Fruit fly (Drosophila melanogaster): ENCODE measurements around the gene CG18814.

Gene CG18814

DNA sequence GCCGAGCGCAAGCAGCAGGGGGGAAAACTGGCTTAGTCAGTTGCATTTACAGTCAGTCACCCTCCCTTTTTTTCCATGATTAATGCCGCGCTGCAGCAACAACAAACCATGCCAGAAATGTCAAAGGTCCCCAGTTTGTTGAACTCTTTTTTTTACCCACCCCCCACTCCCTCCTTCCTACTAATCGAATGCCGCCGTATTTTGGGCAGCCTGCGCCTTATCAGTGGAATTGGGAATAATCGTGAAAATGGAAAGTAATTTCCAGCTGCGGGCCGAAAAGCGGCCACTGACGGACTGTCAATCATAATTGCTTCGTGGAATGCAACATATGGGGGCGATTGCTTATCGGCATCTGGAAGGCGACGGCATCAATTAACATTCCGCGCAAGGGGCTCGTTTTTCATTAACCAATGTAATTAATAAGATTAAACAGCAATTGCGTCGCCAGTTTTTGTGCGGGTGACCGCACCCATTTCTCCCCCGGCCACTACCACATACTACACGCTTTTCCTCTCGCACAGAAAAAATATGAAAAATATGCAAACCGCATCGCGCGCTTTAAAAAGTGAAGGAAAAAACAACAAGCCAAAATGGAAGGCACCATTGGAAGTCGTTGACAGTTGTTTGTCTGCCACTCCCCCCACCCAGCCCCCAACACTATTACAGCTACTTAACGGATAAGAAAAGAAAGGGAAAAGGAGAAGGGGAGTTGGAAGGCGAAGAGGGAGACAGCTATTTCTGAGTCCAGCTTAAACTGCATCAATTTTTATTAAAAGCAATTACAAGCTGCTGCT, 40.0 kb downstream of the CG18814 start:
- TF ChIP-seq CG18011 (GFP tag; optimal IDR thresholded peaks at IDR 0.05) (no peak), gcm (GFP tag; optimal IDR thresholded peaks at IDR 0.05) (peak; percentile 67), ap (GFP tag; IDR thresholded peaks at IDR 0.05) (no peak), sd (tag; optimal IDR thresholded peaks at IDR 0.05) (peak; percentile 23), CoRest (tag; optimal IDR thresholded peaks at IDR 0.05) (no peak), CG10274 (GFP tag; optimal IDR thresholded peaks at IDR 0.05) (peak; percentile 6), sqz (GFP tag; optimal IDR thresholded peaks at IDR 0.05) (peak; percentile 89), CrebB (tag; optimal IDR thresholded peaks at IDR 0.05) (no peak), Hr78 (GFP tag; optimal IDR thresholded peaks at IDR 0.05) (peak in 1 of 2 experiments; percentile 98), CG17328 (GFP tag; IDR thresholded peaks at IDR 0.05) (peak; percentile 3; the same call in 1 of the 2 replicates), Stat92E (GFP tag; optimal IDR thresholded peaks at IDR 0.05) (peak in 1 of 3 experiments; percentile 23), CG4360 (GFP tag; IDR thresholded peaks at IDR 0.05) (peak; percentile 73; the same call in 1 of the 2 replicates), grn (GFP tag; optimal IDR thresholded peaks at IDR 0.05) (peak; percentile 25), twi (tag; optimal IDR thresholded peaks at IDR 0.05) (peak; percentile 73), pros (GFP tag; optimal IDR thresholded peaks at IDR 0.05) (peak; percentile 44), kni (GFP tag; optimal IDR thresholded peaks at IDR 0.05) (peak; percentile 52), CG6689 (GFP tag; IDR thresholded peaks at IDR 0.05) (0 out of 2 replicates have a peak, but pooled peaks have one; percentile 8), pan (optimal IDR thresholded peaks at IDR 0.05) (no peak), pan (GFP tag; optimal IDR thresholded peaks at IDR 0.05 in 1 of 2, IDR thresholded peaks at IDR 0.05 in 1 of 2) (peak in 1 of 2 experiments; percentile 6), trem (tag; optimal IDR thresholded peaks at IDR 0.05) (no peak), ci (GFP tag; IDR thresholded peaks at IDR 0.05) (0 out of 3 replicates have a peak, but pooled peaks have one; percentile 0), Blimp-1 (GFP tag; optimal IDR thresholded peaks at IDR 0.05) (peak; percentile 79), nerfin-1 (tag; optimal IDR thresholded peaks at IDR 0.05) (peak; percentile 48), pfk (GFP tag; optimal IDR thresholded peaks at IDR 0.05) (no peak), salm (tag; optimal IDR thresholded peaks at IDR 0.05) (peak; percentile 26), lilli (GFP tag; optimal IDR thresholded peaks at IDR 0.05) (no peak)

DNA sequence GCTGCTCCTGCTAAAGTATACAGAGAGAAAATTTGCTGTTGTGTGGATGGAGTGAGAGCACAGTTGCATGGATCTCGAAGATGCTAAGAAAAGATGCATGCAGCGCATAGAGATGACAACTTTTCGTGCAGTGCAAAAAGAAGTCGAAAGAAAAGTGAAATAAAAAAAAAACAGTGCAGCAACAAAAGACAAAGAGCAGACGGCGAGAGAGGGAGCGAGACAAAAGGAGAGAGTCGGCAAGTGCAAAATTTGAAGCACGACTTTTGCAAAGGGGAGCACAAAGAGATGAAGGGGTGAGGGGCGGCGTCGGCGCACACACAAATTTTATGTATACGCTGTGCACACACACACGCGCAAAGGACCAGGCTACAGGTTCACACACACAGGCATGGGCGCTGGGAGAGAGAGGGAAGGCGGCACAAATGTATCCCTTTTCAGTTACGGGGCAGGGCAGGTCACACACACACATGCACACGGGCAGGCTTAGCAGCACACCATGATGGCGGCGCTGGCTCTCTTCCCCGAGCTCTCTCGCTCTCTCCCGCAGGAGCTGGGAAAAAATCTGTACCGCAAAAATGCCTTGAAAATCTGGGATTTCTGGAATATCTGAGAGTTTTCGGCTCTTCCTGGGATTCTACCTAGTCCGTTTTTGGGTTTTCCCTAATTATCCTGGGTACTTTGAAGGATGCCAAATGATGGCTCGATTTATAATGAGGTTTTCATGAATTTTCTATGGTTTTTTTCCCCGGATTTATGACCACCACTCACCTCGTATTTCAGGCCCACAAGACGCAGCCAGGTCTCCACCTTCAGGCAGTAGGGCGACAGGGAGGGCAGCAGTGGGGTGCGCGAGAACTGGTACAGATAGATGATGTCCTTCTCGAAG, 40.9 kb downstream of the CG18814 start:
- TF ChIP-seq Med (GFP tag) (peak; percentile 78), zf30C (GFP tag; optimal IDR thresholded peaks at IDR 0.05) (peak; percentile 76), zen (tag; optimal IDR thresholded peaks at IDR 0.05) (peak; percentile 78), CG16779 (GFP tag; IDR thresholded peaks at IDR 0.05) (0 out of 2 replicates have a peak, but pooled peaks have one; percentile 69), CG10209 (GFP tag; optimal IDR thresholded peaks at IDR 0.05) (no peak), Adf1 (GFP tag; IDR thresholded peaks at IDR 0.05) (peak; percentile 32; the same call in 1 of the 2 replicates), Aef1 (GFP tag; IDR thresholded peaks at IDR 0.05) (no peak), gcm (GFP tag; optimal IDR thresholded peaks at IDR 0.05) (no peak), CG1832 (GFP tag; optimal IDR thresholded peaks at IDR 0.05) (peak; percentile 42), CG6791 (GFP tag; IDR thresholded peaks at IDR 0.05; ENCODE audit: partially characterized antibody) (0 out of 3 replicates have a peak, but pooled peaks have one; percentile 7), sd (tag; optimal IDR thresholded peaks at IDR 0.05) (peak; percentile 3), D (optimal IDR thresholded peaks at IDR 0.05) (peak; percentile 69), D (GFP tag; optimal IDR thresholded peaks at IDR 0.05) (no peak), nom (GFP tag; optimal IDR thresholded peaks at IDR 0.05) (peak; percentile 88), wor (GFP tag; IDR thresholded peaks at IDR 0.05) (no peak), twi (tag; optimal IDR thresholded peaks at IDR 0.05) (peak; percentile 66), Bgb (GFP tag; IDR thresholded peaks at IDR 0.05; ENCODE audit: partially characterized antibody) (peak; percentile 21; the same call in 1 of the 2 replicates), CG6175 (GFP tag; IDR thresholded peaks at IDR 0.05) (no peak), CG14965 (GFP tag; optimal IDR thresholded peaks at IDR 0.05; ENCODE audit: borderline replicate concordance) (no peak), CG4360 (GFP tag; IDR thresholded peaks at IDR 0.05) (peak; percentile 23; the same call in 1 of the 2 replicates), sens (GFP tag) (peak; percentile 80), kni (GFP tag; optimal IDR thresholded peaks at IDR 0.05) (peak; percentile 53), Mes4 (GFP tag; optimal IDR thresholded peaks at IDR 0.05) (no peak), kay (GFP tag; optimal IDR thresholded peaks at IDR 0.05) (no peak)

Measured in whole organism, embryonic.